Worm (Caenorhabditis elegans) whole organism, L4 larva: Measurements from ENCODE around the gene dhhc-1.
A peak's percentile ranks its signal among the peaks of the same experiment; 100 is the strongest.

Experiments
- F26F4.8 ChIP-seq: fragments of 200-800 bp; sonication (Bioruptor generic); conservative IDR thresholded peaks from 2 replicates; pipeline ENCODE4 v1.3.6; 2022; ENCODE audit warnings: missing genetic modification characterization, missing compliant biosample characterization
- F44E2.7 ChIP-seq: fragments of 200-800 bp; sonication (Bioruptor generic); IDR thresholded peaks from 2 replicates; pipeline ENCODE4 v2.1.2; 2022; ENCODE audit warnings: missing genetic modification characterization, missing compliant biosample characterization
- F49E8.2 ChIP-seq: sonication (generic microtip); optimal IDR thresholded peaks from 2 replicates; lab custom pipeline; 2016; ENCODE audit warnings: missing compliant biosample characterization, mild to moderate bottlenecking, missing genetic modification characterization, borderline replicate concordance
- R02D3.7 ChIP-seq: fragments of 150-350 bp; sonication (generic microtip); optimal IDR thresholded peaks from 3 replicates; lab custom pipeline; 2014; ENCODE audit warnings: missing biosample characterization, missing genetic modification characterization
- Y105C5A.15 ChIP-seq: fragments of 200-800 bp; sonication (Bioruptor generic); IDR thresholded peaks from 2 replicates; pipeline ENCODE4 v1.3.6; 2022; ENCODE audit warnings: missing genetic modification characterization, missing compliant biosample characterization
- Y5F2A.4 ChIP-seq: fragments of 200-800 bp; sonication (Bioruptor generic); optimal IDR thresholded peaks from 2 replicates; lab custom pipeline; 2018; ENCODE audit warnings: mild to moderate bottlenecking, missing genetic modification characterization, missing compliant biosample characterization
- attf-4 ChIP-seq: sonication (generic microtip); optimal IDR thresholded peaks from 3 replicates; lab custom pipeline; 2017; ENCODE audit warnings: missing biosample characterization, missing genetic modification characterization
- ceh-32 ChIP-seq: sonication (generic microtip); optimal IDR thresholded peaks from 2 replicates; lab custom pipeline; 2016; ENCODE audit warnings: mild to moderate bottlenecking, missing genetic modification characterization, missing compliant biosample characterization; ENCODE audit not compliant: poor library complexity
- ceh-44 ChIP-seq: fragments of 200-800 bp; sonication (Bioruptor generic); IDR thresholded peaks from 2 replicates; pipeline ENCODE4 v1.3.6; 2022; ENCODE audit warnings: missing genetic modification reagents, missing genetic modification characterization, missing compliant biosample characterization
- ceh-82 ChIP-seq: sonication (generic microtip); optimal IDR thresholded peaks from 2 replicates; lab custom pipeline; 2017; ENCODE audit warnings: missing biosample characterization, missing genetic modification characterization
- ctbp-1 ChIP-seq: fragments of 200-800 bp; sonication (Bioruptor generic); IDR thresholded peaks from 2 replicates; pipeline ENCODE4 v1.3.6; 2022; ENCODE audit warnings: missing genetic modification reagents, missing genetic modification characterization, missing compliant biosample characterization
- daf-12 ChIP-seq: fragments of 150-350 bp; optimal IDR thresholded peaks from 2 replicates; lab custom pipeline; 2014; ENCODE audit warnings: missing biosample characterization, missing genetic modification reagents, missing genetic modification characterization
- daf-16 ChIP-seq, 3 experiments: sonication (generic microtip); optimal IDR thresholded peaks; 2 replicates each; lab custom pipeline; 2016 to 2017; ENCODE audit warnings: missing genetic modification characterization in 3 of 3, missing genetic modification reagents in 3 of 3, mild to moderate bottlenecking in 2 of 3, missing compliant biosample characterization in 2 of 3, missing biosample characterization in 1 of 3, moderate library complexity in 1 of 3
- daf-19 ChIP-seq: fragments of 200-800 bp; sonication (Bioruptor generic); conservative IDR thresholded peaks from 2 replicates; pipeline ENCODE4 v1.3.6; 2022; ENCODE audit warnings: missing genetic modification characterization, missing compliant biosample characterization
- daf-8 ChIP-seq: fragments of 200-800 bp; sonication (Bioruptor generic); IDR thresholded peaks from 2 replicates; pipeline ENCODE4 v1.3.6; 2022; ENCODE audit warnings: missing genetic modification characterization, missing compliant biosample characterization
- dmd-6 ChIP-seq: fragments of 200-800 bp; sonication (Bioruptor generic); IDR thresholded peaks from 2 replicates; pipeline ENCODE4 v1.3.6; 2022; ENCODE audit warnings: missing genetic modification reagents, missing genetic modification characterization, missing compliant biosample characterization
- dmd-8 ChIP-seq: fragments of 200-800 bp; sonication (Bioruptor generic); IDR thresholded peaks from 2 replicates; pipeline ENCODE4 v1.3.6; 2022; ENCODE audit warnings: missing genetic modification characterization, missing compliant biosample characterization
- egl-27 ChIP-seq: sonication (generic microtip); optimal IDR thresholded peaks from 3 replicates; lab custom pipeline; 2017; ENCODE audit warnings: missing biosample characterization, missing genetic modification reagents, missing genetic modification characterization
- egl-43 ChIP-seq: fragments of 200-800 bp; sonication (Bioruptor generic); IDR thresholded peaks from 2 replicates; pipeline ENCODE4 v1.3.6; 2022; ENCODE audit warnings: missing genetic modification reagents, missing genetic modification characterization, missing compliant biosample characterization
- fkh-10 ChIP-seq: fragments of 150-350 bp; optimal IDR thresholded peaks from 2 replicates; lab custom pipeline; 2014; ENCODE audit warnings: missing biosample characterization, missing genetic modification reagents, missing genetic modification characterization
- hif-1 ChIP-seq, 2 experiments: sonication (generic microtip); optimal IDR thresholded peaks; 2 replicates each; lab custom pipeline; 2016 to 2017; ENCODE audit warnings: missing compliant biosample characterization in 2 of 2, missing genetic modification characterization in 2 of 2, missing genetic modification reagents in 2 of 2, missing genotype in 2 of 2, mild to moderate bottlenecking in 1 of 2
- hlh-11 ChIP-seq: fragments of 200-800 bp; sonication (Bioruptor generic); optimal IDR thresholded peaks from 2 replicates; lab custom pipeline; 2018; ENCODE audit warnings: mild to moderate bottlenecking, missing genetic modification characterization, missing compliant biosample characterization
- jun-1 ChIP-seq: fragments of 150-350 bp; optimal IDR thresholded peaks from 2 replicates; lab custom pipeline; 2014; ENCODE audit warnings: missing biosample characterization, missing genetic modification reagents, missing genetic modification characterization
- lin-39 ChIP-seq: fragments of 150-350 bp; optimal IDR thresholded peaks from 2 replicates; lab custom pipeline; 2014; ENCODE audit warnings: missing biosample characterization, missing genetic modification reagents, missing genetic modification characterization
- lir-3 ChIP-seq: sonication (generic microtip); optimal IDR thresholded peaks from 2 replicates; lab custom pipeline; 2016; ENCODE audit warnings: mild to moderate bottlenecking, missing genetic modification characterization, missing compliant biosample characterization
- madf-9 ChIP-seq: fragments of 200-800 bp; sonication (Bioruptor generic); conservative IDR thresholded peaks from 2 replicates; pipeline ENCODE4 v1.3.6; 2022; ENCODE audit warnings: missing genetic modification reagents, missing genetic modification characterization, missing compliant biosample characterization
- mdt-29 ChIP-seq: fragments of 200-800 bp; sonication (Bioruptor generic); IDR thresholded peaks from 2 replicates; pipeline ENCODE4 v1.3.6; 2022; ENCODE audit warnings: missing genetic modification reagents, missing genetic modification characterization, missing compliant biosample characterization
- mep-1 ChIP-seq: fragments of 150-350 bp; sonication (generic microtip); optimal IDR thresholded peaks from 3 replicates; lab custom pipeline; 2014; ENCODE audit warnings: missing biosample characterization, missing genetic modification characterization
- mxl-2 ChIP-seq: fragments of 200-800 bp; sonication (Bioruptor generic); conservative IDR thresholded peaks from 2 replicates; pipeline ENCODE4 v1.3.6; 2022; ENCODE audit warnings: missing genetic modification reagents, missing genetic modification characterization, missing compliant biosample characterization
- nhr-102 ChIP-seq: sonication (generic microtip); optimal IDR thresholded peaks from 2 replicates; lab custom pipeline; 2016; ENCODE audit warnings: mild to moderate bottlenecking, missing genetic modification characterization, moderate library complexity, missing compliant biosample characterization
- nhr-11 ChIP-seq: fragments of 150-350 bp; optimal IDR thresholded peaks from 2 replicates; lab custom pipeline; 2014; ENCODE audit warnings: missing biosample characterization, missing genetic modification characterization
- nhr-111 ChIP-seq: fragments of 200-800 bp; sonication (Bioruptor generic); optimal IDR thresholded peaks from 2 replicates; lab custom pipeline; 2018; ENCODE audit warnings: mild to moderate bottlenecking, missing genetic modification characterization, missing compliant biosample characterization
- nhr-28 ChIP-seq: fragments of 150-350 bp; optimal IDR thresholded peaks from 2 replicates; lab custom pipeline; 2014; ENCODE audit warnings: missing biosample characterization, missing genetic modification characterization
- nhr-42 ChIP-seq: fragments of 200-800 bp; sonication (Bioruptor generic); IDR thresholded peaks from 2 replicates; pipeline ENCODE4 v1.3.6; 2022; ENCODE audit warnings: missing genetic modification characterization, missing compliant biosample characterization
- nhr-6 ChIP-seq: fragments of 150-350 bp; optimal IDR thresholded peaks from 2 replicates; lab custom pipeline; 2014; ENCODE audit warnings: missing biosample characterization, missing genetic modification characterization
- nhr-77 ChIP-seq: fragments of 150-350 bp; optimal IDR thresholded peaks from 2 replicates; lab custom pipeline; 2014; ENCODE audit warnings: missing biosample characterization, missing genetic modification characterization
- skn-1 ChIP-seq: fragments of 150-350 bp; optimal IDR thresholded peaks from 2 replicates; lab custom pipeline; 2014; ENCODE audit warnings: missing biosample characterization, missing genetic modification characterization
- snpc-1.2 ChIP-seq: fragments of 200-800 bp; sonication (Bioruptor generic); IDR thresholded peaks from 2 replicates; pipeline ENCODE4 v1.3.6; 2022; ENCODE audit warnings: missing genetic modification reagents, missing genetic modification characterization, missing compliant biosample characterization
- spr-1 ChIP-seq: sonication (generic microtip); optimal IDR thresholded peaks from 2 replicates; lab custom pipeline; 2016; ENCODE audit warnings: mild to moderate bottlenecking, missing genetic modification characterization, missing compliant biosample characterization
- tra-1 ChIP-seq: fragments of 200-800 bp; sonication (Bioruptor generic); IDR thresholded peaks from 2 replicates; pipeline ENCODE4 v1.3.6; 2022; ENCODE audit warnings: missing genetic modification reagents, missing genetic modification characterization, missing compliant biosample characterization
- unc-39 ChIP-seq: sonication (generic microtip); optimal IDR thresholded peaks from 2 replicates; lab custom pipeline; 2017; ENCODE audit warnings: missing biosample characterization, missing genetic modification characterization
- unc-62 ChIP-seq, 3 experiments: fragments of 150-350 bp in 1 of 3; sonication (generic microtip); optimal IDR thresholded peaks in 2 of 3; peaks in 1 of 3; 1 replicate in 1 of 3; 2 replicates in 2 of 3; lab custom pipeline; 2014 to 2017; ENCODE audit warnings: missing biosample characterization in 3 of 3, missing genetic modification characterization in 3 of 3, missing genetic modification reagents in 3 of 3, missing genotype in 1 of 3
- vab-7 ChIP-seq: fragments of 200-800 bp; sonication (Bioruptor generic); IDR thresholded peaks from 2 replicates; pipeline ENCODE4 v1.3.6; 2022; ENCODE audit warnings: missing genetic modification reagents, missing genetic modification characterization, missing compliant biosample characterization
- zag-1 ChIP-seq: fragments of 150-350 bp; optimal IDR thresholded peaks from 2 replicates; lab custom pipeline; 2014; ENCODE audit warnings: missing biosample characterization, missing genetic modification characterization
- zfp-2 ChIP-seq: sonication (generic microtip); optimal IDR thresholded peaks from 2 replicates; lab custom pipeline; 2016; ENCODE audit warnings: mild to moderate bottlenecking, missing genetic modification characterization, missing compliant biosample characterization
- zfp-3 ChIP-seq: fragments of 200-800 bp; sonication (Bioruptor generic); conservative IDR thresholded peaks from 2 replicates; pipeline ENCODE4 v1.3.6; 2022; ENCODE audit warnings: missing genetic modification reagents, missing genetic modification characterization, missing compliant biosample characterization
- zip-11 ChIP-seq: fragments of 200-800 bp; sonication (Bioruptor generic); IDR thresholded peaks from 2 replicates; pipeline ENCODE4 v1.3.6; 2022; ENCODE audit warnings: missing genetic modification characterization, missing compliant biosample characterization
- ztf-11 ChIP-seq: fragments of 150-350 bp; optimal IDR thresholded peaks from 2 replicates; lab custom pipeline; 2014; ENCODE audit warnings: missing biosample characterization, missing genetic modification characterization
- ztf-7 ChIP-seq: fragments of 150-350 bp; optimal IDR thresholded peaks from 2 replicates; lab custom pipeline; 2014; ENCODE audit warnings: missing biosample characterization, missing genetic modification characterization

The dhhc-1 gene

ce11 chrX:15146415-15147210 lies 46.4 kb upstream of the dhhc-1 start (continued):
- TF ChIP-seq nhr-102 (tag; lab: Kevin White, UChicago) (no peak), zip-11 (GFP tag; lab: Robert Waterston, UW) (no peak), R02D3.7 (tag; lab: Kevin White, UChicago) (no peak), egl-43 (GFP tag; lab: Robert Waterston, UW) (peak; percentile 78), unc-62 (GFP tag; optimal IDR thresholded peaks at IDR 0.05 in 1 of 2; lab: Kevin White, UChicago) (no peak), unc-62 (tag; optimal IDR thresholded peaks at IDR 0.05; lab: Kevin White, UChicago) (no peak), F49E8.2 (tag; lab: Kevin White, UChicago) (no peak), fkh-10 (GFP tag; lab: Kevin White, UChicago) (no peak), spr-1 (tag; lab: Kevin White, UChicago) (peak; percentile 8), Y105C5A.15 (peak; percentile 62; the same call in 1 of the 2 replicates), daf-19 (GFP tag; lab: Robert Waterston, UW) (peak; percentile 57; the same call in 1 of the 2 replicates), ztf-7 (tag; lab: Kevin White, UChicago) (no peak), egl-27 (no peak), hlh-11 (tag; lab: Kevin White, UChicago) (peak; percentile 40), hif-1 (tag; optimal IDR thresholded peaks at IDR 0.05; lab: Kevin White, UChicago) (no peak), F44E2.7 (GFP tag; lab: Robert Waterston, UW) (no peak), skn-1 (no peak), tra-1 (GFP tag; lab: Robert Waterston, UW) (0 out of 2 replicates have a peak, but pooled peaks have one; percentile 56), lin-39 (tag; lab: Kevin White, UChicago) (no peak), ztf-11 (no peak), lir-3 (no peak), ctbp-1 (GFP tag; lab: Robert Waterston, UW) (0 out of 2 replicates have a peak, but pooled peaks have one; percentile 53), madf-9 (0 out of 2 replicates have a peak, but pooled peaks have one; percentile 54), F26F4.8 (GFP tag; lab: Robert Waterston, UW) (peak; percentile 75), zfp-2 (tag; lab: Kevin White, UChicago) (no peak), zfp-3 (GFP tag; lab: Robert Waterston, UW) (no peak; the same call in 1 of the 2 replicates), daf-16 (GFP tag; optimal IDR thresholded peaks at IDR 0.05; lab: Kevin White, UChicago) (peak in 1 of 2 experiments; percentile 71), daf-16 (tag; optimal IDR thresholded peaks at IDR 0.05; lab: Kevin White, UChicago) (no peak), unc-39 (tag; lab: Kevin White, UChicago) (no peak), Y5F2A.4 (no peak), zag-1 (no peak), ceh-44 (GFP tag; lab: Robert Waterston, UW) (0 out of 2 replicates have a peak, but pooled peaks have one; percentile 21), ceh-82 (tag; lab: Kevin White, UChicago) (no peak), daf-8 (no peak), daf-12 (tag; lab: Kevin White, UChicago) (no peak), nhr-77 (tag; lab: Kevin White, UChicago) (no peak), nhr-6 (tag; lab: Kevin White, UChicago) (no peak), mdt-29 (GFP tag; lab: Robert Waterston, UW) (no peak), dmd-6 (GFP tag; lab: Robert Waterston, UW) (peak; percentile 40), ceh-32 (no peak), dmd-8 (GFP tag; lab: Robert Waterston, UW) (peak; percentile 83), jun-1 (tag; lab: Kevin White, UChicago) (no peak), mxl-2 (peak; percentile 67; the same call in 1 of the 2 replicates), nhr-111 (GFP tag; lab: Kevin White, UChicago) (peak; percentile 63), nhr-11 (tag; lab: Kevin White, UChicago) (no peak), snpc-1.2 (GFP tag; lab: Robert Waterston, UW) (peak; percentile 89), vab-7 (peak; percentile 82), attf-4 (tag; lab: Kevin White, UChicago) (no peak), nhr-28 (tag; lab: Kevin White, UChicago) (no peak), nhr-42 (GFP tag; lab: Robert Waterston, UW) (no peak), mep-1 (tag; lab: Kevin White, UChicago) (peak; percentile 48)
